Fruit fly (Drosophila melanogaster) whole organism, adult: ENCODE results near the gene Ip259.

Experiments used
- Mnt ChIP-seq: fragments of 200-800 bp; sonication (Bioruptor generic); optimal IDR thresholded peaks from 2 replicates; lab custom pipeline; 2016; ENCODE audit warnings: missing biosample characterization, mild to moderate bottlenecking, missing genetic modification characterization
- kay ChIP-seq: fragments of 200-800 bp; sonication (Bioruptor generic); peaks from one replicate; lab custom pipeline; 2016; ENCODE audit warnings: missing biosample characterization, missing genetic modification characterization, borderline replicate concordance
- pad ChIP-seq: fragments of 200-800 bp; sonication (Bioruptor generic); optimal IDR thresholded peaks from 3 replicates; lab custom pipeline; 2017; ENCODE audit warnings: missing biosample characterization, missing genetic modification characterization, mild to moderate bottlenecking, moderate library complexity, missing genetic modification reagents

dm6 chr2L:10452296-10452695, 44.1 kb downstream of the Ip259 start, which contains the start of gene ppk10:
- TF ChIP-seq Mnt (GFP tag; lab: Kevin White, UChicago) = no peak
- no peak for TF ChIP-seq kay (GFP tag; lab: Kevin White, UChicago)
- TF ChIP-seq pad (GFP tag; lab: Kevin White, UChicago) = no peak
